Worm (Caenorhabditis elegans) whole organism, L4/young adult: ENCODE results near the gene F56D2.3.

Experiments used
- W03F9.2 ChIP-seq: fragments of 150-350 bp; optimal IDR thresholded peaks from 2 replicates; lab custom pipeline; 2014; ENCODE audit warnings: missing biosample characterization, missing genetic modification characterization
- dao-5 ChIP-seq: sonication (generic microtip); optimal IDR thresholded peaks from 2 replicates; lab custom pipeline; 2016; ENCODE audit warnings: missing genotype, missing genetic modification characterization, moderate library complexity, missing compliant biosample characterization
- him-1 ChIP-seq: sonication (generic microtip); optimal IDR thresholded peaks from 2 replicates; lab custom pipeline; 2016; ENCODE audit warnings: missing genotype, missing genetic modification reagents, missing genetic modification characterization, missing compliant biosample characterization

The F56D2.3 gene

ce11 chrIII:5623418-5623817 lies 38.7 kb downstream of the F56D2.3 start:
- TF ChIP-seq him-1 (no peak), dao-5 (tag; lab: Kevin White, UChicago) (no peak), W03F9.2 (tag; lab: Kevin White, UChicago) (no peak)

ce11 chrIII:5624835-5625234 lies 40.1 kb downstream of the F56D2.3 start, which contains the start of gene daf-4:
Gene daf-4, plus strand, starts transcription at chrIII:5625135.
- TF ChIP-seq W03F9.2 (tag; lab: Kevin White, UChicago) (no peak), dao-5 (tag; lab: Kevin White, UChicago) (no peak), him-1 (no peak)

- TF ChIP-seq him-1 = no peak
- no peak for TF ChIP-seq W03F9.2 (tag; lab: Kevin White, UChicago)
These were observed 44.5 kb downstream of the F56D2.3 start for ce11 chrIII:5629225-5629624.

ce11 chrIII:5630350-5630749 lies 45.6 kb downstream of the F56D2.3 start:
- TF ChIP-seq dao-5 (tag; lab: Kevin White, UChicago) (no peak), him-1 (no peak), W03F9.2 (tag; lab: Kevin White, UChicago) (no peak)

DNA sequence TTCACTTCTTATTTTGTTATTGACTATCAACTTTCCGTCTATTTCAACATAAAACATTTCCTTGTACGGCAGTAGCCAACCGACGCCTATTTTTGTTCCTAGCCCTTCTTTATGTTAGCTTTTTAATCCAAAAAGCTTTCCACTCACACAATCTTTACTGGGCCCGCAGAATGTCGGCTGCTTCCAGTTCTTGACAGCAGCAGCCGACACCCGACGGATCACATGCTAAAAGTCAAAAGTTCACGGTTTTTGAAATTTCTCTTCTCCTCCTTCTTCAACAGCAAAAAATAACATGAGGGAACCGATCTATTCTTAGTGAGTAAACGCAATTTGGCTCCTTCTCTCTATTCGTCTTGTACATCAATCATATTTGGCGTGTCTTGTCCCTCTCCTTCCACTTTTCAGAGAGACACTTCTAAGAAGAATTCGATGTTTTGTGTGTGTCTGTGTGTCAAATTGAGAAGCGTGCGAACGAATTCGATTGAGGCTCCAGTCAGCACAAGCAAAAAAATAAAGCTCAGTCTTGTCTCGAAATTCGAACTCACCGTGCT lies 47.8 kb downstream of the F56D2.3 start:
- no peak for TF ChIP-seq him-1
- no peak for TF ChIP-seq W03F9.2 (tag; lab: Kevin White, UChicago)
- TF ChIP-seq dao-5 (tag; lab: Kevin White, UChicago) = no peak

ce11 chrIII:5634509-5634908 lies 49.8 kb downstream of the F56D2.3 start:
- TF ChIP-seq him-1 = no peak
- no peak for TF ChIP-seq W03F9.2 (tag; lab: Kevin White, UChicago)
- TF ChIP-seq dao-5 (tag; lab: Kevin White, UChicago) = no peak

DNA sequence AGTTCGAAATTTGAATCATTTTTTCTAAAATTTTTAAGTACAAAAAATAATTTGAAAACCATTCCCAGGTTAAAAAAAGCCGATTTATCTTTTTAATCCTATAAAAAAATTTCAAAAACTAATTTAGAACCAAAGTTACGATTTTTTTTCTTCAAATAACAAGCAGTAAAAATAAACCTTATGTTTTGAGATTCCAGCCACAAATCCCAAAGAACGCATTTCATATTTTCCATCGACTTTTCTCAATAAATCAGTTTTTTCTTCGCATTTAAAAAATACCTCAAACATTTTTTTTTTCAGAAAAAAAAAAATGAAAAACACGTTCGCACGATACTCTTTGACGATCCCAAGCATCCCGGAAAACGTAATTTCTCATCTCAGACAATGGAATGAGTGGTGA lies 50.4 kb downstream of the F56D2.3 start, which contains the start of gene ckk-1:
Gene ckk-1, plus strand, starts transcription at position 301 of the 400 bp plus-strand sequence.
- TF ChIP-seq W03F9.2 (tag; lab: Kevin White, UChicago) = no peak
- TF ChIP-seq him-1 = no peak
- TF ChIP-seq dao-5 (tag; lab: Kevin White, UChicago) = no peak
